Fruit fly (Drosophila melanogaster) Kc167 (cell line): ENCODE measurements around the gene CG18223.

Experiments used
- Myc ChIP-seq: fragments of >200 bp; optimal IDR thresholded peaks from 2 replicates; lab custom pipeline; 2017; ENCODE audit warnings: missing external identifiers
- Sin3A ChIP-seq: fragments of >200 bp; optimal IDR thresholded peaks from 2 replicates; lab custom pipeline; 2018; ENCODE audit warnings: missing external identifiers
- h ChIP-seq: fragments of >200 bp; optimal IDR thresholded peaks from 3 replicates; lab custom pipeline; 2018; ENCODE audit warnings: missing external identifiers
- psq ChIP-seq: fragments of >200 bp; optimal IDR thresholded peaks from 2 replicates; lab custom pipeline; 2017; ENCODE audit warnings: missing external identifiers
- ttk ChIP-seq: sonication (Bioruptor generic); optimal IDR thresholded peaks from 2 replicates; lab custom pipeline; 2017; ENCODE audit warnings: missing external identifiers

dm6 chr3L:18950359-18950758, 30.2 kb upstream of the CG18223 start, which contains the start of gene CG6836:
- TF ChIP-seq ttk (lab: Kevin White, UChicago) (no peak), Myc (no peak), Sin3A (lab: Kevin White, UChicago) (no peak), psq (lab: Kevin White, UChicago) (no peak), h (lab: Kevin White, UChicago) (no peak)
